Worm (Caenorhabditis elegans) whole organism, L1 larva: ENCODE measurements around the gene aqp-4.
A peak's percentile ranks its signal among the peaks of the same experiment; 100 is the strongest.

Experiments
- C04F5.9 ChIP-seq: sonication (generic microtip); optimal IDR thresholded peaks from 2 replicates; lab custom pipeline; 2016; ENCODE audit warnings: missing genetic modification characterization, missing compliant biosample characterization
- C16A3.4 ChIP-seq: fragments of 150-350 bp; optimal IDR thresholded peaks from 2 replicates; lab custom pipeline; 2014; ENCODE audit warnings: missing biosample characterization, missing genetic modification characterization
- ama-1 ChIP-seq: fragments of 150-350 bp; optimal IDR thresholded peaks from 2 replicates; lab custom pipeline; 2014
- blmp-1 ChIP-seq: fragments of 150-350 bp; optimal IDR thresholded peaks from 2 replicates; lab custom pipeline; 2014; ENCODE audit warnings: missing biosample characterization, missing genetic modification characterization
- ceh-82 ChIP-seq, 3 experiments: fragments of 150-350 bp in 1 of 3; sonication (generic microtip) in 2 of 3; optimal IDR thresholded peaks; 2 replicates each; lab custom pipeline; 2014 to 2017; ENCODE audit warnings: missing biosample characterization in 3 of 3, missing genetic modification characterization in 3 of 3
- dpl-1 ChIP-seq, 3 experiments: fragments of 150-350 bp in 2 of 3; sonication (generic microtip) in 1 of 3; optimal IDR thresholded peaks; 2 replicates each; lab custom pipeline; 2014 to 2017; ENCODE audit warnings: missing biosample characterization in 3 of 3, missing genetic modification characterization in 3 of 3, missing genetic modification reagents in 3 of 3
- efl-1 ChIP-seq, 4 experiments: fragments of 150-350 bp; optimal IDR thresholded peaks in 3 of 4; peaks in 1 of 4; 1 replicate in 1 of 4; 2 replicates in 3 of 4; lab custom pipeline; 2014; ENCODE audit warnings: missing biosample characterization in 2 of 4, missing genetic modification characterization in 2 of 4, missing genetic modification reagents in 2 of 4
- egl-13 ChIP-seq: sonication (generic microtip); optimal IDR thresholded peaks from 2 replicates; lab custom pipeline; 2016; ENCODE audit warnings: missing genotype, missing genetic modification reagents, missing genetic modification characterization, missing compliant biosample characterization
- elt-2 ChIP-seq: sonication (generic microtip); optimal IDR thresholded peaks from 2 replicates; lab custom pipeline; 2016; ENCODE audit warnings: missing genetic modification characterization, mild to moderate bottlenecking, inconsistent platforms, missing compliant biosample characterization, missing genetic modification reagents
- elt-3 ChIP-seq, 6 experiments: fragments of 150-350 bp in 1 of 6; sonication (generic microtip); optimal IDR thresholded peaks; 2 replicates each; lab custom pipeline; 2017 to 2018; ENCODE audit warnings: missing biosample characterization in 6 of 6, missing genetic modification characterization in 6 of 6, inconsistent platforms in 1 of 6
- fkh-10 ChIP-seq: sonication (generic microtip); optimal IDR thresholded peaks from 2 replicates; lab custom pipeline; 2017; ENCODE audit warnings: missing biosample characterization, missing genetic modification reagents, missing genetic modification characterization
- fkh-4 ChIP-seq: sonication (generic microtip); optimal IDR thresholded peaks from 2 replicates; lab custom pipeline; 2016; ENCODE audit warnings: missing compliant biosample characterization, missing genetic modification characterization, borderline replicate concordance
- fkh-8 ChIP-seq: sonication (generic microtip); optimal IDR thresholded peaks from 2 replicates; lab custom pipeline; 2016; ENCODE audit warnings: mild to moderate bottlenecking, missing genetic modification characterization, missing compliant biosample characterization
- hlh-4 ChIP-seq: sonication (generic microtip); optimal IDR thresholded peaks from 2 replicates; lab custom pipeline; 2016; ENCODE audit warnings: mild to moderate bottlenecking, missing genetic modification characterization, missing compliant biosample characterization
- hpl-2 ChIP-seq: fragments of 150-350 bp; optimal IDR thresholded peaks from 2 replicates; lab custom pipeline; 2014; ENCODE audit warnings: missing biosample characterization, missing genetic modification reagents, missing genetic modification characterization
- irx-1 ChIP-seq: sonication (generic microtip); optimal IDR thresholded peaks from 2 replicates; lab custom pipeline; 2016; ENCODE audit warnings: missing genetic modification characterization, missing compliant biosample characterization
- isw-1 ChIP-seq: fragments of 200-800 bp; sonication (Bioruptor generic); IDR thresholded peaks from 2 replicates; pipeline ENCODE4 v1.3.6; 2022; ENCODE audit warnings: missing genetic modification characterization, missing compliant biosample characterization
- lin-14 ChIP-seq: fragments of 200-800 bp; sonication (Bioruptor generic); optimal IDR thresholded peaks from 2 replicates; lab custom pipeline; 2018; ENCODE audit warnings: mild to moderate bottlenecking, missing genetic modification characterization, moderate library complexity, missing compliant biosample characterization
- lin-35 ChIP-seq, 2 experiments: fragments of 150-350 bp; optimal IDR thresholded peaks; 2 replicates each; lab custom pipeline; 2014; ENCODE audit warnings: missing biosample characterization in 2 of 2, missing genetic modification characterization in 2 of 2, missing genetic modification reagents in 2 of 2
- lir-3 ChIP-seq: sonication (generic microtip); optimal IDR thresholded peaks from 2 replicates; lab custom pipeline; 2016; ENCODE audit warnings: mild to moderate bottlenecking, missing genetic modification characterization, moderate library complexity, missing compliant biosample characterization; ENCODE audit not compliant: poor library complexity
- lsy-2 ChIP-seq, 2 experiments: fragments of 150-350 bp; optimal IDR thresholded peaks; 2 replicates each; lab custom pipeline; 2014; ENCODE audit warnings: missing biosample characterization in 2 of 2, missing genetic modification characterization in 2 of 2
- mdl-1 ChIP-seq, 2 experiments: fragments of 150-350 bp; optimal IDR thresholded peaks; 2 replicates each; lab custom pipeline; 2014 to 2017; ENCODE audit warnings: missing biosample characterization in 2 of 2, missing genetic modification characterization in 2 of 2, inconsistent platforms in 1 of 2
- mep-1 ChIP-seq: fragments of 150-350 bp; optimal IDR thresholded peaks from 2 replicates; lab custom pipeline; 2014; ENCODE audit warnings: missing biosample characterization, missing genetic modification characterization
- nhr-19 ChIP-seq: fragments of 200-800 bp; sonication (Bioruptor generic); conservative IDR thresholded peaks from 2 replicates; pipeline ENCODE4 v1.3.6; 2022; ENCODE audit warnings: missing genetic modification characterization, missing compliant biosample characterization
- nhr-47 ChIP-seq: sonication (generic microtip); optimal IDR thresholded peaks from 2 replicates; lab custom pipeline; 2016; ENCODE audit warnings: mild to moderate bottlenecking, missing genetic modification characterization, moderate library complexity, missing compliant biosample characterization
- nhr-71 ChIP-seq: sonication (generic microtip); optimal IDR thresholded peaks from 2 replicates; lab custom pipeline; 2016; ENCODE audit warnings: mild to moderate bottlenecking, missing genetic modification characterization, moderate library complexity, missing compliant biosample characterization
- nhr-77 ChIP-seq: fragments of 150-350 bp; optimal IDR thresholded peaks from 2 replicates; lab custom pipeline; 2014; ENCODE audit warnings: missing biosample characterization, missing genetic modification characterization
- nhr-85 ChIP-seq: sonication (generic microtip); peaks from one replicate; lab custom pipeline; 2016; ENCODE audit warnings: missing genetic modification characterization, inconsistent platforms, missing compliant biosample characterization
- nhr-90 ChIP-seq: sonication (generic microtip); optimal IDR thresholded peaks from 2 replicates; lab custom pipeline; 2016; ENCODE audit warnings: mild to moderate bottlenecking, missing genetic modification characterization, missing compliant biosample characterization; ENCODE audit not compliant: poor library complexity
- pag-3 ChIP-seq: sonication (generic microtip); optimal IDR thresholded peaks from 2 replicates; lab custom pipeline; 2017; ENCODE audit warnings: missing genetic modification characterization, mild to moderate bottlenecking, missing compliant biosample characterization, antibody characterized with exemption, borderline replicate concordance; ENCODE audit not compliant: insufficient read depth
- pax-3 ChIP-seq: fragments of 200-800 bp; sonication (Bioruptor generic); optimal IDR thresholded peaks from 2 replicates; lab custom pipeline; 2018; ENCODE audit warnings: mild to moderate bottlenecking, missing genetic modification characterization, moderate library complexity, missing compliant biosample characterization
- pqm-1 ChIP-seq: sonication (generic microtip); optimal IDR thresholded peaks from 3 replicates; lab custom pipeline; 2017; ENCODE audit warnings: missing biosample characterization, missing genetic modification characterization
- skn-1 ChIP-seq: fragments of 150-350 bp; optimal IDR thresholded peaks from 2 replicates; lab custom pipeline; 2014; ENCODE audit warnings: missing biosample characterization, missing genetic modification characterization
- snpc-4 ChIP-seq: fragments of 150-350 bp; optimal IDR thresholded peaks from 2 replicates; lab custom pipeline; 2014; ENCODE audit warnings: missing biosample characterization, missing genetic modification characterization
- snu-23 ChIP-seq: sonication (generic microtip); optimal IDR thresholded peaks from 2 replicates; lab custom pipeline; 2016; ENCODE audit warnings: missing genetic modification characterization, missing compliant biosample characterization
- sup-37 ChIP-seq: fragments of 200-800 bp; sonication (Bioruptor generic); optimal IDR thresholded peaks from 2 replicates; lab custom pipeline; 2018; ENCODE audit warnings: mild to moderate bottlenecking, missing genetic modification characterization, missing compliant biosample characterization
- tlp-1 ChIP-seq: fragments of 150-350 bp; optimal IDR thresholded peaks from 2 replicates; lab custom pipeline; 2014; ENCODE audit warnings: missing biosample characterization, missing genetic modification characterization
- unc-130 ChIP-seq: fragments of 150-350 bp; optimal IDR thresholded peaks from 2 replicates; lab custom pipeline; 2017; ENCODE audit warnings: missing biosample characterization, missing genetic modification characterization, inconsistent platforms
- vab-15 ChIP-seq: sonication (generic microtip); optimal IDR thresholded peaks from 2 replicates; lab custom pipeline; 2017; ENCODE audit warnings: missing genotype, mild to moderate bottlenecking, missing genetic modification characterization, missing compliant biosample characterization
- xbp-1 ChIP-seq: sonication (generic microtip); optimal IDR thresholded peaks from 2 replicates; lab custom pipeline; 2016; ENCODE audit warnings: missing genetic modification characterization, missing compliant biosample characterization
- ztf-11 ChIP-seq, 2 experiments: sonication (generic microtip); optimal IDR thresholded peaks; 2 replicates each; lab custom pipeline; 2016 to 2017; ENCODE audit warnings: missing genetic modification characterization in 2 of 2, missing biosample characterization in 1 of 2, missing compliant biosample characterization in 1 of 2

The aqp-4 gene

ce11 chrV:9699216-9699615 is 38.1 kb upstream of the aqp-4 start:
- TF ChIP-seq pqm-1 (tag; lab: Kevin White, UChicago), result no peak
- no peak for TF ChIP-seq fkh-10 (GFP tag; lab: Kevin White, UChicago)
- TF ChIP-seq elt-2 (tag; lab: Kevin White, UChicago), result peak; percentile 9
- no peak for TF ChIP-seq lir-3
- no peak for TF ChIP-seq hpl-2 (GFP tag; lab: Kevin White, UChicago)
- no peak for TF ChIP-seq lin-35 (GFP tag; optimal IDR thresholded peaks at IDR 0.05; lab: Kevin White, UChicago)
- no peak for TF ChIP-seq elt-3 (tag; optimal IDR thresholded peaks at IDR 0.05; lab: Kevin White, UChicago)
- TF ChIP-seq, all 84 proteins: peak for 1

ce11 chrV:9701861-9702260 is 35.5 kb upstream of the aqp-4 start:
- TF ChIP-seq C04F5.9 (tag; lab: Kevin White, UChicago) (no peak), elt-2 (tag; lab: Kevin White, UChicago) (peak; percentile 44), tlp-1 (peak; percentile 29)

- TF ChIP-seq fkh-8 (tag; lab: Kevin White, UChicago), result no peak
- peak; percentile 57 for TF ChIP-seq hlh-4 (tag; lab: Kevin White, UChicago)
These were observed 34.6 kb upstream of the aqp-4 start, which contains the start of gene xbx-6 for ce11 chrV:9702755-9703154. Gene xbx-6 (plus strand): TSS chrV:9703055.

ce11 chrV:9703549-9703948 is 33.8 kb upstream of the aqp-4 start:
- no peak for TF ChIP-seq pag-3 (tag; lab: Kevin White, UChicago)
- TF ChIP-seq elt-3 (tag; optimal IDR thresholded peaks at IDR 0.05; lab: Kevin White, UChicago), result no peak
- TF ChIP-seq egl-13 (tag; lab: Kevin White, UChicago), result no peak
- TF ChIP-seq pax-3 (tag; lab: Kevin White, UChicago), result no peak
- no peak for TF ChIP-seq nhr-19 (GFP tag; lab: Robert Waterston, UW)

- TF ChIP-seq fkh-8 (tag; lab: Kevin White, UChicago), result peak; percentile 64
- TF ChIP-seq lsy-2 (tag; optimal IDR thresholded peaks at IDR 0.05; lab: Kevin White, UChicago), result peak; percentile 27 to 67
- peak in 1 of 6 experiments; percentile 63 for TF ChIP-seq elt-3 (tag; optimal IDR thresholded peaks at IDR 0.05; lab: Kevin White, UChicago)
- TF ChIP-seq fkh-4, result no peak
- TF ChIP-seq vab-15 (tag; lab: Kevin White, UChicago), result no peak
- peak; percentile 26 for TF ChIP-seq snpc-4 (tag; lab: Kevin White, UChicago)
- TF ChIP-seq blmp-1, result peak; percentile 93
- TF ChIP-seq xbp-1 (tag; lab: Kevin White, UChicago), result peak; percentile 20
- peak; percentile 35 to 54 for TF ChIP-seq lin-35 (GFP tag; optimal IDR thresholded peaks at IDR 0.05; lab: Kevin White, UChicago)
- no peak for TF ChIP-seq sup-37 (GFP tag; lab: Kevin White, UChicago)
- TF ChIP-seq isw-1 (GFP tag; lab: Robert Waterston, UW), result peak; percentile 26; the same call in 1 of the 2 replicates
- TF ChIP-seq efl-1 (optimal IDR thresholded peaks at IDR 0.05; lab: Kevin White, UChicago), result peak; percentile 41 to 55
- peak; percentile 13 to 85 for TF ChIP-seq efl-1 (GFP tag; optimal IDR thresholded peaks at IDR 0.05 in 1 of 2; lab: Kevin White, UChicago)
- peak; percentile 61 for TF ChIP-seq skn-1
- TF ChIP-seq unc-130 (tag; lab: Kevin White, UChicago), result no peak
- peak; percentile 42 for TF ChIP-seq nhr-47
- no peak for TF ChIP-seq ama-1 (lab: Kevin White, UChicago)
- TF ChIP-seq lin-14 (GFP tag; lab: Kevin White, UChicago), result peak; percentile 90
- TF ChIP-seq snu-23 (GFP tag; lab: Kevin White, UChicago), result peak; percentile 61
- peak; percentile 61 for TF ChIP-seq mep-1 (tag; lab: Kevin White, UChicago)
- peak in 1 of 2 experiments; percentile 17 for TF ChIP-seq mdl-1 (tag; optimal IDR thresholded peaks at IDR 0.05; lab: Kevin White, UChicago)
- no peak for TF ChIP-seq ztf-11 (tag; optimal IDR thresholded peaks at IDR 0.05; lab: Kevin White, UChicago)
- TF ChIP-seq ceh-82 (tag; optimal IDR thresholded peaks at IDR 0.05; lab: Kevin White, UChicago), result peak; percentile 31 to 73 (median 69)
- peak in 2 of 3 experiments; percentile 14 to 35 for TF ChIP-seq dpl-1 (GFP tag; optimal IDR thresholded peaks at IDR 0.05; lab: Kevin White, UChicago)
- TF ChIP-seq nhr-85 (tag; lab: Kevin White, UChicago), result peak; percentile 36
- TF ChIP-seq C16A3.4, result peak; percentile 33
- TF ChIP-seq nhr-71 (tag; lab: Kevin White, UChicago), result peak; percentile 55
- TF ChIP-seq nhr-77 (tag; lab: Kevin White, UChicago), result no peak
- TF ChIP-seq pax-3 (tag; lab: Kevin White, UChicago), result no peak
- TF ChIP-seq nhr-90, result no peak
- no peak for TF ChIP-seq irx-1 (tag; lab: Kevin White, UChicago)
These were observed 33.0 kb upstream of the aqp-4 start for ce11 chrV:9704399-9704798.
